Fruit fly (Drosophila melanogaster): ENCODE measurements around the gene CG18284.

CG18284 gene

dm6 chr2L:10689221-10690034 is 45.7 kb downstream of the CG18284 start, which contains the start of gene CG7294 (continued):
- TF ChIP-seq CG6791 (GFP tag; IDR thresholded peaks at IDR 0.05; ENCODE audit: partially characterized antibody): no peak
- no peak for TF ChIP-seq CG7745 (tag; optimal IDR thresholded peaks at IDR 0.05)
- peak; percentile 18 for TF ChIP-seq CG3281 (GFP tag; optimal IDR thresholded peaks at IDR 0.05)
- TF ChIP-seq PHDP (tag; optimal IDR thresholded peaks at IDR 0.05): peak; percentile 36
- no peak for TF ChIP-seq CG17802 (tag; optimal IDR thresholded peaks at IDR 0.05)
- TF ChIP-seq Ets65A (GFP tag): no peak
- TF ChIP-seq unpg (GFP tag; optimal IDR thresholded peaks at IDR 0.05): no peak
- TF ChIP-seq crc (GFP tag; optimal IDR thresholded peaks at IDR 0.05): no peak
- no peak for TF ChIP-seq pfk (GFP tag; optimal IDR thresholded peaks at IDR 0.05)
- TF ChIP-seq GATAe (GFP tag; conservative IDR thresholded peaks at IDR 0.05): no peak
- no peak for TF ChIP-seq CHES-1-like (GFP tag; optimal IDR thresholded peaks at IDR 0.05)
- TF ChIP-seq dmrt99B (tag; optimal IDR thresholded peaks at IDR 0.05): peak; percentile 19
- TF ChIP-seq Atf6 (GFP tag; IDR thresholded peaks at IDR 0.05): no peak
- no peak for TF ChIP-seq CG9215 (GFP tag; IDR thresholded peaks at IDR 0.05)
- TF ChIP-seq Sox100B (GFP tag; optimal IDR thresholded peaks at IDR 0.05): peak; percentile 55
- no peak for TF ChIP-seq az2 (GFP tag; optimal IDR thresholded peaks at IDR 0.05)
- no peak for TF ChIP-seq h (optimal IDR thresholded peaks at IDR 0.05)
- peak; percentile 72 for TF ChIP-seq CG18262 (tag; optimal IDR thresholded peaks at IDR 0.05)
- peak; percentile 63 for TF ChIP-seq CG31441 (GFP tag; IDR thresholded peaks at IDR 0.05)
- no peak for TF ChIP-seq CG4404 (GFP tag; IDR thresholded peaks at IDR 0.05)
- TF ChIP-seq ken (GFP tag; IDR thresholded peaks at IDR 0.05): no peak
- peak; percentile 23 for TF ChIP-seq CG17359 (tag; optimal IDR thresholded peaks at IDR 0.05)
- TF ChIP-seq kah (GFP tag; optimal IDR thresholded peaks at IDR 0.05): no peak
- no peak for TF ChIP-seq wdn (GFP tag; IDR thresholded peaks at IDR 0.05)
- no peak for TF ChIP-seq CG12299 (tag; optimal IDR thresholded peaks at IDR 0.05)
- no peak for TF ChIP-seq cwo (GFP tag; optimal IDR thresholded peaks at IDR 0.05)
- no peak for TF ChIP-seq CG42726 (GFP tag; IDR thresholded peaks at IDR 0.05; ENCODE audit: partially characterized antibody)
- no peak for TF ChIP-seq Lim3 (GFP tag; IDR thresholded peaks at IDR 0.05)
- TF ChIP-seq Ravus (GFP tag; IDR thresholded peaks at IDR 0.05): no peak
- no peak for TF ChIP-seq CG8944 (GFP tag; optimal IDR thresholded peaks at IDR 0.05)
- TF ChIP-seq da (GFP tag; optimal IDR thresholded peaks at IDR 0.05): no peak
- TF ChIP-seq ATbp (GFP tag; optimal IDR thresholded peaks at IDR 0.05): no peak
- peak; percentile 27 for TF ChIP-seq CG17829 (tag; optimal IDR thresholded peaks at IDR 0.05)
- no peak for TF ChIP-seq crp (GFP tag; optimal IDR thresholded peaks at IDR 0.05)
- TF ChIP-seq CG2712 (tag; optimal IDR thresholded peaks at IDR 0.05): peak; percentile 63
- TF ChIP-seq HHEX (GFP tag; optimal IDR thresholded peaks at IDR 0.05): no peak
- TF ChIP-seq Blimp-1 (GFP tag; optimal IDR thresholded peaks at IDR 0.05): peak; percentile 8
- no peak for TF ChIP-seq z (GFP tag; IDR thresholded peaks at IDR 0.05)
- TF ChIP-seq E2f2 (GFP tag; IDR thresholded peaks at IDR 0.05): no peak
- no peak for TF ChIP-seq tna (GFP tag; IDR thresholded peaks at IDR 0.05; ENCODE audit: partially characterized antibody)
- TF ChIP-seq otp (GFP tag; IDR thresholded peaks at IDR 0.05): no peak
- TF ChIP-seq ttk (GFP tag; IDR thresholded peaks at IDR 0.05): no peak
- peak; percentile 11 for TF ChIP-seq CG33557 (GFP tag; optimal IDR thresholded peaks at IDR 0.05)
- peak; percentile 60 for TF ChIP-seq CG11504 (tag; optimal IDR thresholded peaks at IDR 0.05)
- peak; percentile 1 for TF ChIP-seq Oli (tag; optimal IDR thresholded peaks at IDR 0.05)
- TF ChIP-seq jigr1 (GFP tag; IDR thresholded peaks at IDR 0.05): no peak
- TF ChIP-seq lola (GFP tag; optimal IDR thresholded peaks at IDR 0.05): peak in 1 of 3 experiments; percentile 60
- no peak for TF ChIP-seq Optix (GFP tag; IDR thresholded peaks at IDR 0.05)
- peak; percentile 13 for TF ChIP-seq CG9727 (GFP tag; optimal IDR thresholded peaks at IDR 0.05)
